Worm (Caenorhabditis elegans) whole organism, L4 larva: ENCODE results near the gene C18H9.5.

Source experiments
- F49E8.2 ChIP-seq: sonication (generic microtip); optimal IDR thresholded peaks from 2 replicates; lab custom pipeline; 2016; ENCODE audit warnings: missing compliant biosample characterization, mild to moderate bottlenecking, missing genetic modification characterization, borderline replicate concordance
- R02D3.7 ChIP-seq: fragments of 150-350 bp; sonication (generic microtip); optimal IDR thresholded peaks from 3 replicates; lab custom pipeline; 2014; ENCODE audit warnings: missing biosample characterization, missing genetic modification characterization
- ceh-28 ChIP-seq: fragments of 150-350 bp; optimal IDR thresholded peaks from 2 replicates; lab custom pipeline; 2014; ENCODE audit warnings: missing biosample characterization, missing genetic modification reagents, missing genetic modification characterization
- ceh-82 ChIP-seq: sonication (generic microtip); optimal IDR thresholded peaks from 2 replicates; lab custom pipeline; 2017; ENCODE audit warnings: missing biosample characterization, missing genetic modification characterization
- fos-1 ChIP-seq: fragments of 150-350 bp; optimal IDR thresholded peaks from 2 replicates; lab custom pipeline; 2014; ENCODE audit warnings: missing biosample characterization, missing genetic modification characterization
- lin-13 ChIP-seq: fragments of 150-350 bp; optimal IDR thresholded peaks from 2 replicates; lab custom pipeline; 2014; ENCODE audit warnings: missing biosample characterization, missing genetic modification reagents, missing genetic modification characterization
- nhr-48 ChIP-seq: sonication (generic microtip); optimal IDR thresholded peaks from 2 replicates; lab custom pipeline; 2016; ENCODE audit warnings: mild to moderate bottlenecking, missing genetic modification characterization, missing compliant biosample characterization
- skn-1 ChIP-seq: fragments of 150-350 bp; optimal IDR thresholded peaks from 2 replicates; lab custom pipeline; 2014; ENCODE audit warnings: missing biosample characterization, missing genetic modification characterization

DNA sequence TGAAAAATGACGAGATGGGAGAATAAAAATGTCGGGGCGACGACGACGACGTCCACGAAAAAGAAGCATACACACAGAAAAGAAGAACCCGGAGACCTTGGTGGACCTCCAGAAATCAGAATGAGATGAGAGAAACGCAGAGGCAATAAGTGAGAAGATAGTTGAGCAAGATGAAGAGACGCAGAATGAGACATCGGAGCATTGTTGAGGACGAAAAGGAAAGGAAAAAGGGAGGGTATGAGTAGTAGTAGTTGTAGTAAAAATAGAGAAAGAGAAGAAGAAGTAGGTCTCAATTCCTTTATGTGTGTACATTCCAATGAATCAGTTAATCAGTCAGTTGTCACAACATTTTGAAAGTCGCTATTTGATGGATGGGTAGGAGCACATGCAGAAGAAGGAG is 34.0 kb upstream of the C18H9.5 start, which contains the start of gene T14B4.8:
- TF ChIP-seq F49E8.2 (tag; lab: Kevin White, UChicago) (no peak), ceh-28 (no peak), lin-13 (GFP tag; lab: Kevin White, UChicago) (no peak), skn-1 (no peak), R02D3.7 (tag; lab: Kevin White, UChicago) (no peak), fos-1 (tag; lab: Kevin White, UChicago) (no peak), ceh-82 (tag; lab: Kevin White, UChicago) (no peak), nhr-48 (no peak)
